Worm (Caenorhabditis elegans) whole organism, young adult: ENCODE data around the gene clec-245.

ENCODE experiments used
- F37B4.10 ChIP-seq: fragments of 200-800 bp; sonication (Bioruptor generic); IDR thresholded peaks from 2 replicates; pipeline ENCODE4 v1.3.6; 2022; ENCODE audit warnings: missing genetic modification characterization, missing compliant biosample characterization
- F39B2.1 ChIP-seq: fragments of 200-800 bp; sonication (Bioruptor generic); IDR thresholded peaks from 2 replicates; pipeline ENCODE4 v1.3.6; 2022; ENCODE audit warnings: missing genetic modification reagents, missing genetic modification characterization, missing compliant biosample characterization
- K12H6.12 ChIP-seq: fragments of 200-800 bp; sonication (Bioruptor generic); optimal IDR thresholded peaks from 2 replicates; lab custom pipeline; 2018; ENCODE audit warnings: mild to moderate bottlenecking, missing genetic modification characterization, missing compliant biosample characterization
- ama-1 ChIP-seq, 3 experiments: fragments of 150-350 bp in 1 of 3; sonication (generic microtip) in 2 of 3; optimal IDR thresholded peaks; 2 replicates each; lab custom pipeline; 2014 to 2018; ENCODE audit warnings: missing biosample characterization in 2 of 3, missing genetic modification characterization in 2 of 3, missing genetic modification reagents in 2 of 3
- atf-7 ChIP-seq: sonication (generic microtip); optimal IDR thresholded peaks from 2 replicates; lab custom pipeline; 2017; ENCODE audit warnings: mild to moderate bottlenecking, missing genetic modification characterization, missing compliant biosample characterization
- athp-1 ChIP-seq: sonication (generic microtip); optimal IDR thresholded peaks from 2 replicates; lab custom pipeline; 2017; ENCODE audit warnings: mild to moderate bottlenecking, missing genetic modification characterization, missing compliant biosample characterization
- attf-3 ChIP-seq: fragments of 200-800 bp; sonication (Bioruptor generic); conservative IDR thresholded peaks from 2 replicates; pipeline ENCODE4 v1.3.6; 2022; ENCODE audit warnings: missing genetic modification reagents, missing genetic modification characterization, missing compliant biosample characterization
- chd-7 ChIP-seq: sonication (generic microtip); optimal IDR thresholded peaks from 2 replicates; lab custom pipeline; 2016; ENCODE audit warnings: mild to moderate bottlenecking, missing genetic modification characterization, moderate library complexity, missing compliant biosample characterization
- ets-4 ChIP-seq: fragments of 200-800 bp; sonication (Bioruptor generic); optimal IDR thresholded peaks from 2 replicates; lab custom pipeline; 2018; ENCODE audit warnings: mild to moderate bottlenecking, missing genetic modification characterization, missing compliant biosample characterization
- lsy-27 ChIP-seq: sonication (generic microtip); optimal IDR thresholded peaks from 2 replicates; lab custom pipeline; 2017; ENCODE audit warnings: missing genetic modification characterization, mild to moderate bottlenecking, missing compliant biosample characterization, antibody characterized with exemption, missing genotype, borderline replicate concordance; ENCODE audit not compliant: insufficient read depth
- madf-8 ChIP-seq: fragments of 200-800 bp; sonication (Bioruptor generic); conservative IDR thresholded peaks from 2 replicates; pipeline ENCODE4 v1.3.6; 2022; ENCODE audit warnings: missing genetic modification reagents, missing genetic modification characterization, missing compliant biosample characterization
- rpc-1 ChIP-seq, 2 experiments: fragments of 150-350 bp in 1 of 2; sonication (generic microtip) in 1 of 2; optimal IDR thresholded peaks; 2 replicates each; lab custom pipeline; 2014 to 2018; ENCODE audit warnings: missing biosample characterization in 1 of 2, missing genetic modification characterization in 1 of 2, missing genetic modification reagents in 1 of 2, missing genotype in 1 of 2
- unc-130 ChIP-seq: sonication (generic microtip); optimal IDR thresholded peaks from 2 replicates; lab custom pipeline; 2016; ENCODE audit warnings: missing genetic modification reagents, missing genetic modification characterization, missing compliant biosample characterization

- TF ChIP-seq chd-7 (tag; lab: Kevin White, UChicago) (no peak), K12H6.12 (tag; lab: Kevin White, UChicago) (no peak), lsy-27 (no peak), attf-3 (GFP tag; lab: Robert Waterston, UW) (no peak), ets-4 (GFP tag; lab: Kevin White, UChicago) (no peak), F37B4.10 (no peak), atf-7 (tag; lab: Kevin White, UChicago) (no peak), unc-130 (no peak), madf-8 (GFP tag; lab: Robert Waterston, UW) (no peak), athp-1 (tag; lab: Kevin White, UChicago) (no peak), ama-1 (optimal IDR thresholded peaks at IDR 0.05; lab: Kevin White, UChicago) (no peak), ama-1 (GFP tag; optimal IDR thresholded peaks at IDR 0.05; lab: Kevin White, UChicago) (no peak), F39B2.1 (GFP tag; lab: Robert Waterston, UW) (no peak), rpc-1 (optimal IDR thresholded peaks at IDR 0.05; lab: Kevin White, UChicago) (no peak), rpc-1 (tag; optimal IDR thresholded peaks at IDR 0.05; lab: Kevin White, UChicago) (no peak)
These were observed 49.5 kb downstream of the clec-245 start, which contains the start of gene Y37H2A.10 for ce11 chrV:18138695-18139094.
